Fruit fly (Drosophila melanogaster) whole organism, adult: ENCODE results near the gene CG9452.

ENCODE experiments used
- CG14711 ChIP-seq: fragments of 200-800 bp; sonication (Bioruptor generic); optimal IDR thresholded peaks from 2 replicates; lab custom pipeline; 2018; ENCODE audit warnings: missing biosample characterization, mild to moderate bottlenecking, missing genetic modification characterization, moderate library complexity
- CG1620 ChIP-seq: fragments of 200-800 bp; sonication (Bioruptor generic); optimal IDR thresholded peaks from 2 replicates; lab custom pipeline; 2016; ENCODE audit warnings: missing biosample characterization, missing genetic modification characterization
- CG33017 ChIP-seq: fragments of 200-800 bp; sonication (Bioruptor generic); optimal IDR thresholded peaks from 2 replicates; lab custom pipeline; 2018; ENCODE audit warnings: missing biosample characterization, mild to moderate bottlenecking, missing genetic modification characterization, moderate library complexity
- CG5204 ChIP-seq: fragments of 200-800 bp; sonication (Bioruptor generic); optimal IDR thresholded peaks from 2 replicates; lab custom pipeline; 2016; ENCODE audit warnings: missing biosample characterization, missing genetic modification characterization
- CG7101 ChIP-seq: fragments of 200-800 bp; sonication (Bioruptor generic); optimal IDR thresholded peaks from 2 replicates; lab custom pipeline; 2018; ENCODE audit warnings: missing biosample characterization, mild to moderate bottlenecking, missing genetic modification characterization, moderate library complexity
- Crg-1 ChIP-seq: fragments of 200-800 bp; sonication (Bioruptor generic); optimal IDR thresholded peaks from 2 replicates; lab custom pipeline; 2016; ENCODE audit warnings: missing biosample characterization, missing genetic modification characterization
- Mnt ChIP-seq: fragments of 200-800 bp; sonication (Bioruptor generic); optimal IDR thresholded peaks from 2 replicates; lab custom pipeline; 2016; ENCODE audit warnings: missing biosample characterization, mild to moderate bottlenecking, missing genetic modification characterization
- bab1 ChIP-seq: fragments of 200-800 bp; sonication (Bioruptor generic); optimal IDR thresholded peaks from 3 replicates; lab custom pipeline; 2019; ENCODE audit warnings: missing biosample characterization, mild to moderate bottlenecking, missing genetic modification characterization, moderate library complexity
- kay ChIP-seq: fragments of 200-800 bp; sonication (Bioruptor generic); peaks from one replicate; lab custom pipeline; 2016; ENCODE audit warnings: missing biosample characterization, missing genetic modification characterization, borderline replicate concordance
- tj ChIP-seq: fragments of 200-800 bp; sonication (Bioruptor generic); optimal IDR thresholded peaks from 3 replicates; lab custom pipeline; 2017; ENCODE audit warnings: missing biosample characterization, mild to moderate bottlenecking, missing genetic modification characterization, moderate library complexity

dm6 chr3L:19524690-19525089, 21.0 kb upstream of the CG9452 start:
- TF ChIP-seq bab1 (GFP tag; lab: Kevin White, UChicago) (no peak), CG5204 (GFP tag; lab: Kevin White, UChicago) (no peak), CG7101 (tag; lab: Kevin White, UChicago) (no peak), CG14711 (tag; lab: Kevin White, UChicago) (no peak), CG1620 (GFP tag; lab: Kevin White, UChicago) (no peak), CG33017 (tag; lab: Kevin White, UChicago) (no peak), Mnt (GFP tag; lab: Kevin White, UChicago) (no peak), Crg-1 (GFP tag; lab: Kevin White, UChicago) (no peak), kay (GFP tag; lab: Kevin White, UChicago) (no peak), tj (no peak)
